Worm (Caenorhabditis elegans) whole organism, early embryonic: ENCODE data around the gene glt-3.

Experiments used
- B0310.2 ChIP-seq: sonication (generic microtip); optimal IDR thresholded peaks from 2 replicates; lab custom pipeline; 2016; ENCODE audit warnings: mild to moderate bottlenecking, missing genetic modification characterization, missing compliant biosample characterization
- F13C5.2 ChIP-seq: sonication (generic microtip); optimal IDR thresholded peaks from 2 replicates; lab custom pipeline; 2017; ENCODE audit warnings: mild to moderate bottlenecking, missing genetic modification characterization, inconsistent platforms, missing compliant biosample characterization
- aly-1 ChIP-seq: sonication (generic microtip); optimal IDR thresholded peaks from 2 replicates; lab custom pipeline; 2016; ENCODE audit warnings: missing genetic modification characterization, missing compliant biosample characterization
- ama-1 ChIP-seq: fragments of 150-350 bp; optimal IDR thresholded peaks from 2 replicates; lab custom pipeline; 2014
- ceh-13 ChIP-seq: fragments of 200-800 bp; sonication (Bioruptor generic); optimal IDR thresholded peaks from 2 replicates; lab custom pipeline; 2018; ENCODE audit warnings: mild to moderate bottlenecking, missing genetic modification characterization, missing compliant biosample characterization
- ceh-36 ChIP-seq: sonication (generic microtip); optimal IDR thresholded peaks from 2 replicates; lab custom pipeline; 2016; ENCODE audit warnings: missing genetic modification characterization, inconsistent platforms, missing compliant biosample characterization
- ets-7 ChIP-seq: sonication (generic microtip); optimal IDR thresholded peaks from 2 replicates; lab custom pipeline; 2016; ENCODE audit warnings: missing genotype, missing genetic modification characterization, missing compliant biosample characterization
- flt-1 ChIP-seq: fragments of 200-800 bp; sonication (Bioruptor generic); IDR thresholded peaks from 2 replicates; pipeline ENCODE4 v1.3.6; 2022; ENCODE audit warnings: missing genetic modification characterization, missing compliant biosample characterization
- hmbx-1 ChIP-seq: sonication (generic microtip); optimal IDR thresholded peaks from 2 replicates; lab custom pipeline; 2016; ENCODE audit warnings: mild to moderate bottlenecking, missing genetic modification characterization, missing compliant biosample characterization
- hmg-4 ChIP-seq: fragments of 200-800 bp; sonication (Bioruptor generic); optimal IDR thresholded peaks from 2 replicates; lab custom pipeline; 2018; ENCODE audit warnings: mild to moderate bottlenecking, missing genetic modification characterization, missing compliant biosample characterization
- hnd-1 ChIP-seq: sonication (generic microtip); optimal IDR thresholded peaks from 2 replicates; lab custom pipeline; 2016; ENCODE audit warnings: missing genetic modification characterization, missing compliant biosample characterization
- pes-1 ChIP-seq: fragments of 200-800 bp; sonication (Bioruptor generic); IDR thresholded peaks from 2 replicates; pipeline ENCODE4 v1.3.6; 2022; ENCODE audit warnings: missing genetic modification reagents, missing genetic modification characterization, missing compliant biosample characterization
- scrt-1 ChIP-seq: fragments of 200-800 bp; sonication (Bioruptor generic); IDR thresholded peaks from 2 replicates; pipeline ENCODE4 v1.3.6; 2022; ENCODE audit warnings: missing genetic modification characterization, missing compliant biosample characterization
- sea-1 ChIP-seq: fragments of 200-800 bp; sonication (Bioruptor generic); conservative IDR thresholded peaks from 2 replicates; pipeline ENCODE4 v1.3.6; 2022; ENCODE audit warnings: missing genetic modification characterization, missing compliant biosample characterization
- tbx-11 ChIP-seq: fragments of 200-800 bp; sonication (Bioruptor generic); IDR thresholded peaks from 2 replicates; pipeline ENCODE4 v1.3.6; 2022; ENCODE audit warnings: missing genetic modification characterization, missing compliant biosample characterization
- tbx-37 ChIP-seq: fragments of 200-800 bp; sonication (Bioruptor generic); conservative IDR thresholded peaks from 2 replicates; pipeline ENCODE4 v1.3.6; 2022; ENCODE audit warnings: missing genetic modification reagents, missing genetic modification characterization, missing compliant biosample characterization
- tra-4 ChIP-seq: sonication (generic microtip); optimal IDR thresholded peaks from 2 replicates; lab custom pipeline; 2017; ENCODE audit warnings: missing genetic modification characterization, missing compliant biosample characterization

The glt-3 gene

DNA sequence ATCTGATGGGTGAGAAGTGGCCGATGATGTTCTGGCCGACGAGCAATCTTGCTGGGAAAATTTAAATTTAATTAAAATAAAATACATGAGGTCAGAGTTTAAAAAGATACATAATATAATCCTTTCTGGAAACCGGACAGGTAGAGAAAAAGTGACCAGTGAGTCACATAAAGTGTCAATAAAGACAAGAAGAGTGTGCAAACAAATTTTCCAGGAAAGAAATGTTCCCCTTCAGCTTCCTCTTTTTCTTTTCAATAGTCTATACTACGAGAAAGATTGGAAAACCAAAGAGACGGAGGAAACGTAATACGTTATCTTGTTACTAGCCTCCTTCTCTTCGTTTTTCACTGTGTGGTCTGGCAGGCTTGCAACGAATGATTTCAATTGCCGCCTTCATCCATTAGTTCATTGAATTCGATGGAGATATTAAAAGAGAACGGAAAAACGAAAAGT, 20.5 kb downstream of the glt-3 start, which contains the start of gene tsp-12:
Gene tsp-12 (minus strand): TSS at position 51 of the 453 bp plus-strand sequence.
- TF ChIP-seq tbx-11 (no peak), B0310.2 (no peak), scrt-1 (no peak), pes-1 (GFP tag; lab: Robert Waterston, UW) (no peak), ceh-13 (no peak), ceh-36 (tag; lab: Kevin White, UChicago) (no peak), tbx-37 (GFP tag; lab: Robert Waterston, UW) (no peak), ama-1 (lab: Kevin White, UChicago) (no peak), aly-1 (tag; lab: Kevin White, UChicago) (no peak), ets-7 (tag; lab: Kevin White, UChicago) (no peak), F13C5.2 (tag; lab: Kevin White, UChicago) (no peak), hnd-1 (tag; lab: Kevin White, UChicago) (no peak), tra-4 (tag; lab: Kevin White, UChicago) (no peak)

DNA sequence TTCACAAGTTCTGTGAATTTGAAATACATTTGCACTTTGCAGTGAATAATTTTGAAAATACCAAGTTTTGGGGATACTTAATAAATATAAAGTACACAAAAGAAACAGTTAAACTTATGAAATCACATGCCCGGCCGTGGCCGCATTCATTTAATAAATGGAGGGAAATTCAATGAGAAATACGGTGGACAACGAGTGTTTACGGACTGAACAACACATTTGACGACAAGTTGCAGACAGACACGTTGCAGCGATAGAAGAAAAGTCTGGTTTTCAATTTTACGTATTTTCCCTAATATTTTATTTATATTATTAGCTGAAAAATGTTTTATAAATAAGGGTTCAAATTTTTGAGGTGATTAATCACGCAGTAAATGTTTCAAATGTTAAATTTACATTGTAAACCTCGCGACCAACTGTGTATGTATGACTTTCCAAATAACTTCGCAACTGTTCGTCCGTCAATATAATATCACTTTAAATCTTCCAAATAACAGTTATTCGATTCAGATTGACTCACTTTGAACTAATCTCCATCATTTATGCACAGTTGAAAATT, 21.5 kb downstream of the glt-3 start, which contains the start of gene copg-1:
Gene copg-1 (plus strand): TSS at position 509 of the 559 bp plus-strand sequence.
- TF ChIP-seq ceh-13 = no peak
- no peak for TF ChIP-seq scrt-1
- TF ChIP-seq F13C5.2 (tag; lab: Kevin White, UChicago) = no peak
- TF ChIP-seq pes-1 (GFP tag; lab: Robert Waterston, UW) = no peak
- no peak for TF ChIP-seq ama-1 (lab: Kevin White, UChicago)
- no peak for TF ChIP-seq sea-1 (GFP tag; lab: Robert Waterston, UW)
- no peak for TF ChIP-seq hmbx-1
- TF ChIP-seq ets-7 (tag; lab: Kevin White, UChicago) = no peak
- TF ChIP-seq tra-4 (tag; lab: Kevin White, UChicago) = no peak
- no peak for TF ChIP-seq B0310.2
- TF ChIP-seq tbx-37 (GFP tag; lab: Robert Waterston, UW) = no peak
- no peak for TF ChIP-seq tbx-11
- no peak for TF ChIP-seq aly-1 (tag; lab: Kevin White, UChicago)
- no peak for TF ChIP-seq ceh-36 (tag; lab: Kevin White, UChicago)
- TF ChIP-seq hnd-1 (tag; lab: Kevin White, UChicago) = no peak
- TF ChIP-seq flt-1 (GFP tag; lab: Robert Waterston, UW) = no peak

DNA sequence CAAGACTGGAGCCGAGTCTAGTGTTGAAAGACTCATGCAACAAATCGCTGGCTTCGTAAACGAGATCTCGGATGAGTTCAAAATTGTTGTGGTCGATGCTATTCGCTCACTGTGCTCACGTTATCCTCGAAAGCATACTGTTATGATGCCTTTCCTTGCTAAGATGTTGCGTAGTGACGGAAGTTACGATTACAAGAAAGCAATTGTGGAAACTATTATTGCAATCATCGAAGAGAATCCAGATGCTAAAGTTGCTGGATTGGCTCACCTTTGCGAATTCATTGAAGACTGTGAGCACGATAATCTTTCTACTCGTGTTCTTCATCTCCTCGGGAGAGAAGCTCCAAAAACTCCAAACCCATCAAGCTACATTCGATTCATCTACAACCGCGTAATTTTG, 23.4 kb downstream of the glt-3 start:
- no peak for TF ChIP-seq ama-1 (lab: Kevin White, UChicago)

DNA sequence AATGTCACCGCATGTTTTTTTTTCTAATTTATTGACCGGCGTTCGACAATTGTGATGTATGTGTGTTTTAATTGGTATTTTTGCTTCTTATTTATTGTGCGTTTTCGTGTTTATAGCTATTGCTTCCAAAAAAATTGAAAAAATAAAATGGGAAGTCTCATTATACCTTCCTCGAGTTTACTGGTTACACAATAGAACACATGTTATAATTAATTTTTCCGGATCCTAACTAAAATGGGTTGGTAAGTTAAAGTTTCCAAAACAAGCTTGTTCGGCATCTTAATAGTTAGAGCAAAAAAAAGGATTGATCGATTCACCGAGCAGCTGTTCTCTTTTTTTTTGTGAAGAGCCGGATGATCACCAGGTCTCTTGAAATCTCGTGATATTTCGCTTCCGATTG, 25.4 kb downstream of the glt-3 start, which contains the start of gene ttr-54:
Gene ttr-54 (plus strand): TSS at position 301 of the 400 bp plus-strand sequence.
- TF ChIP-seq ets-7 (tag; lab: Kevin White, UChicago) = no peak
- TF ChIP-seq aly-1 (tag; lab: Kevin White, UChicago) = no peak
- TF ChIP-seq ama-1 (lab: Kevin White, UChicago) = no peak
- no peak for TF ChIP-seq scrt-1
- TF ChIP-seq sea-1 (GFP tag; lab: Robert Waterston, UW) = no peak
- TF ChIP-seq ceh-36 (tag; lab: Kevin White, UChicago) = no peak
- TF ChIP-seq F13C5.2 (tag; lab: Kevin White, UChicago) = no peak
- TF ChIP-seq ceh-13 = no peak
- no peak for TF ChIP-seq B0310.2
- no peak for TF ChIP-seq hmg-4 (GFP tag; lab: Kevin White, UChicago)

DNA sequence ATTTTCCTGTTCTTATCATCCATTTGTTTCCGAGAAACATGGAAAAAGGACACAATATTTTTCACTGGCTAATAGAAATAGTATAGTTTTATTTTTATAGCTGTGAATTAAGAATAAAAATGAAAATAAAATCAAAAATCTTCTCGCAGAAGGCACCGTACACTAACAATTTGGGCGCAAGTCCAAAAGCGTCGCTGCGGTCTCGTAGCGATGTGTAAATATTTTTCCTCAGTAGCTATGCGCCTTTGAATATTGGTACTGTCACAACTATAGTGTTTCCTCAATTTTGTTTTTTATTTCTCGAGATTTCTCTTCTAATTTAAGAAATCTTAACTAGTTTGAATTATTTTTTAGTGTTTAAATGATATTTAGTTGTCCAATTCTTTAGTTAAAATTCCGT, 27.0 kb downstream of the glt-3 start:
- TF ChIP-seq scrt-1 = no peak
- TF ChIP-seq sea-1 (GFP tag; lab: Robert Waterston, UW) = no peak
- TF ChIP-seq pes-1 (GFP tag; lab: Robert Waterston, UW) = no peak
- TF ChIP-seq ama-1 (lab: Kevin White, UChicago) = no peak
- no peak for TF ChIP-seq hnd-1 (tag; lab: Kevin White, UChicago)
- no peak for TF ChIP-seq tra-4 (tag; lab: Kevin White, UChicago)
- no peak for TF ChIP-seq ets-7 (tag; lab: Kevin White, UChicago)
- TF ChIP-seq ceh-36 (tag; lab: Kevin White, UChicago) = no peak
- TF ChIP-seq hmg-4 (GFP tag; lab: Kevin White, UChicago) = no peak
- no peak for TF ChIP-seq tbx-37 (GFP tag; lab: Robert Waterston, UW)
- no peak for TF ChIP-seq ceh-13
- TF ChIP-seq hmbx-1 = no peak
- no peak for TF ChIP-seq B0310.2
- no peak for TF ChIP-seq flt-1 (GFP tag; lab: Robert Waterston, UW)
- no peak for TF ChIP-seq aly-1 (tag; lab: Kevin White, UChicago)
- TF ChIP-seq F13C5.2 (tag; lab: Kevin White, UChicago) = no peak

DNA sequence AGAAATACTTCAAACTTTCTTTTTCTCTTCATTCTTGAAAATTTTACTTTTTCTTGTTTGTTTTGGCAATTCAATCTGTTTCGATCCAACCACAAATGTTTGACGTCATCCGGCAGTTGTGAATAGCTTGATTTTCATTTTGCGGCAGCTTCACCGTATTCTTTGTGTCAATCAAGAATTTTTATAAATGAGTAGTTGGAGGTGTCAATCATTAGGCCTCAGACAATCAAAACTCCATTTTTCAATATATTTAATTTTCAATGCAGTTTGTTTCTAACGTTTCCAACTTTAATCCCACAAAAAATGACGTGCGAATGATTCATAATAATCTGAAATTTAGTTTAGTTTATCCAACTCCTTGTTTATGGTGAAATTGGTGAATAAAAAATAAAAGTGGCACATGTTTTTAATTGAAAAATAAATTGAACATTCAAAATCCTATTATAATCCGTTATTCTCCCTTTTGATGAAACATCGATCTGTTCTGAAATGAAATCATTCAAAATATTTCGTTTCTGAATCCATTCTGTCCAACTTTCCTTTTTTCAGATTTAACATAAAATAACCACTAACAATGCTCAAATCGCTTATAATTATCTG, 27.5 kb downstream of the glt-3 start, which contains the start of gene ttr-53:
Gene ttr-53 (plus strand): TSS at position 550 of the 600 bp plus-strand sequence.
- TF ChIP-seq tbx-11 = no peak
- TF ChIP-seq B0310.2 = no peak
- no peak for TF ChIP-seq hnd-1 (tag; lab: Kevin White, UChicago)
- no peak for TF ChIP-seq tra-4 (tag; lab: Kevin White, UChicago)
- no peak for TF ChIP-seq F13C5.2 (tag; lab: Kevin White, UChicago)
- no peak for TF ChIP-seq hmbx-1
- TF ChIP-seq ama-1 (lab: Kevin White, UChicago) = no peak
- TF ChIP-seq flt-1 (GFP tag; lab: Robert Waterston, UW) = no peak
- TF ChIP-seq aly-1 (tag; lab: Kevin White, UChicago) = no peak
- TF ChIP-seq ets-7 (tag; lab: Kevin White, UChicago) = no peak
- TF ChIP-seq ceh-36 (tag; lab: Kevin White, UChicago) = no peak
- TF ChIP-seq scrt-1 = no peak
- TF ChIP-seq ceh-13 = no peak
- no peak for TF ChIP-seq sea-1 (GFP tag; lab: Robert Waterston, UW)
- no peak for TF ChIP-seq pes-1 (GFP tag; lab: Robert Waterston, UW)
- TF ChIP-seq tbx-37 (GFP tag; lab: Robert Waterston, UW) = no peak
- TF ChIP-seq hmg-4 (GFP tag; lab: Kevin White, UChicago) = no peak

DNA sequence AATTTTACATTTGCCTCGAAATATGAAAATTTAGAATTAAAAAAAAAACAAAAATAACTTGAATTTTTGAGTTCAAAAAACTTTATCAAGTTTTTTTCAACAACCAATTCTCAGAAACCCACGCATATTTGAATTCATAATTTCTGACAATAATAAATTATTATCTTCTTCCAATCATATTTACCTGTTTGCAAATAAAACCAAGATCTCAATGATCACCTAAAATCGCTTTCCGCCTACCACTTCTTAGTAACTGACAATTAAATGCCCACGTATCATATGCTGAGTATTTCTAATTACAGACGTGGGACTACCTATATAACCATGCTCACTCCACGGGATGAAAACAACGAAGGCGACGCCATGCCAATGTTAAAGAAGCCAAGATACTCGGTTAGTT, 31.6 kb downstream of the glt-3 start, which contains the start of gene pps-1:
Gene pps-1 (plus strand): TSS at position 301 of the 400 bp plus-strand sequence.
- TF ChIP-seq aly-1 (tag; lab: Kevin White, UChicago) (no peak), ets-7 (tag; lab: Kevin White, UChicago) (no peak), flt-1 (GFP tag; lab: Robert Waterston, UW) (no peak), hnd-1 (tag; lab: Kevin White, UChicago) (no peak), pes-1 (GFP tag; lab: Robert Waterston, UW) (no peak), tbx-37 (GFP tag; lab: Robert Waterston, UW) (no peak), ceh-36 (tag; lab: Kevin White, UChicago) (no peak), tra-4 (tag; lab: Kevin White, UChicago) (no peak), hmbx-1 (no peak), B0310.2 (no peak), sea-1 (GFP tag; lab: Robert Waterston, UW) (no peak), ceh-13 (no peak), hmg-4 (GFP tag; lab: Kevin White, UChicago) (no peak)
